Fruit fly (Drosophila melanogaster): ENCODE results near the gene CG43136.
A peak's percentile ranks its signal among the peaks of the same experiment; 100 is the strongest.

The CG43136 gene

DNA sequence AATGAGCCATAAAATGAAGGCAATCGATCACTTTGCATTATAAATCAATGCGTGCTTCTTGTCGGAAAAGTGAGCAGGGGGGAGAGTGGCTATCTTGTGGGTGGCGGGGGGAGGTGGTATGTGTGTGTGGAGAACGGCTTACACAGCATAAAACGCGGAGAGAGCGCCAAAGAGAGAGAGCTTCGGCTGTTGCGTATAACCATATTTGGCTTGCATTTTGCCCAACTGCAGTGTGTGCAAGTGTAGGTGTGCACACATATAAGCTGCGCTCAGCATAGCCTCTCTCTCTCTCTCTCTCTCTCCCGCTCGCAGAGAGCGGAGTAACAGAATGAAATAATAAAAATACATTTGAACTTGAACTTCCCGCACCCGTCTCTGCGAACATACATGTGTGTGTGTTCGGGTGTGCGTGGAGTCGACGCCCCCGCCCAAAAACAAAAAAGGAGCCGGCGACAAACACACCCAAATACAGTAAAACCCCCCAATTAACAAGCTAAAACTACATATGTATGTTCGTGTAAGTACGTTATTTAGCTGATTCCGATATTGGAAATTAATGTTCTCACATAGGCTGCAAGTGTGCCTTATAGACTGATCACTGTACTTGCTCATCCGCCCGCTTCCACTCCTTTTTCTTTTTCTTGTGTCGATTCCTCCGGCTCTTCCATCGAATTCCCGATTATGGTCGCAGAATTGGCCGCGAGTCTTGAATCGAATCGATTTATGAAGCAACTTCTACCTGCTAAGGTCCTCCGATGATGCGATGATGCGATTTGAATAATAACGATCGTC lies 33.4 kb downstream of the CG43136 start (continued):
- peak; percentile 77 to 82 for TF ChIP-seq ss (GFP tag; optimal IDR thresholded peaks at IDR 0.05)
- peak; percentile 69 for TF ChIP-seq eg (GFP tag; IDR thresholded peaks at IDR 0.05)
- TF ChIP-seq Ets21C (GFP tag; optimal IDR thresholded peaks at IDR 0.05) = peak; percentile 83
- TF ChIP-seq Smox (GFP tag; optimal IDR thresholded peaks at IDR 0.05) = peak; percentile 88
- TF ChIP-seq dsx (GFP tag; optimal IDR thresholded peaks at IDR 0.05; ENCODE audit: poor library complexity, severe bottlenecking) = peak; percentile 82
- peak; percentile 62 for TF ChIP-seq Lpt (GFP tag; optimal IDR thresholded peaks at IDR 0.05)
- TF ChIP-seq CG6276 (GFP tag; optimal IDR thresholded peaks at IDR 0.05) = no peak
- peak; percentile 86 for TF ChIP-seq CG6792 (GFP tag; optimal IDR thresholded peaks at IDR 0.05)
- TF ChIP-seq Eip78C (GFP tag) = peak; percentile 93
- TF ChIP-seq CG6808 (GFP tag; optimal IDR thresholded peaks at IDR 0.05) = peak; percentile 75

DNA sequence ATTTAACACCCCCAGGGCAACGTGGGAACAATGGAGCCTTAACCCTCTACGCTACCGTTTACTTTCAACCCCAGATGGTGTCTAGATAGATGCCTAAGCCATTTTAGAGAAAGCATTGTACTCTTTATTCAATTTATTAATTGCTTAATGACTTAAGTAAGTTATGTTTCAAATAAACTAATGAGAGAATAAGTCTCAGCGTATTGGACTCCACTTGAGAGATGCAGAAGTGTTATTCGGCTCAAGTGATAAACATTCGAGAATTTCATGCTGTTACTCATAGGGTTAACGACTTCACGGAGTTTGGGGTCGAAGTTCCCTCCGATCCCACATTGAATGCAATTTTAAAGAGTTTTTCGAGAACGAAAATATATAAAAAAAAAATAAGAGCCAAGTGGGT lies 34.7 kb downstream of the CG43136 start:
- TF ChIP-seq achi (GFP tag; optimal IDR thresholded peaks at IDR 0.05) (no peak), CG10669 (GFP tag; optimal IDR thresholded peaks at IDR 0.05) (peak; percentile 35), esn (GFP tag; optimal IDR thresholded peaks at IDR 0.05) (peak; percentile 57), Sox15 (GFP tag; optimal IDR thresholded peaks at IDR 0.05) (no peak), Gug (GFP tag; IDR thresholded peaks at IDR 0.05) (no peak), Smox (GFP tag; optimal IDR thresholded peaks at IDR 0.05) (peak; percentile 56), fd85E (GFP tag; optimal IDR thresholded peaks at IDR 0.05) (no peak), Ets21C (GFP tag; optimal IDR thresholded peaks at IDR 0.05) (no peak), cyc (GFP tag; optimal IDR thresholded peaks at IDR 0.05) (peak; percentile 25), CG6163 (GFP tag; IDR thresholded peaks at IDR 0.05) (no peak), CG8632 (GFP tag; optimal IDR thresholded peaks at IDR 0.05) (no peak), dsx (GFP tag; optimal IDR thresholded peaks at IDR 0.05; ENCODE audit: poor library complexity, severe bottlenecking) (no peak), net (GFP tag; optimal IDR thresholded peaks at IDR 0.05) (no peak), CG11294 (GFP tag; IDR thresholded peaks at IDR 0.05) (no peak), CG6808 (GFP tag; optimal IDR thresholded peaks at IDR 0.05) (peak; percentile 11), Sox14 (GFP tag; optimal IDR thresholded peaks at IDR 0.05) (peak; percentile 8), topi (GFP tag; optimal IDR thresholded peaks at IDR 0.05) (peak; percentile 51), lz (GFP tag; optimal IDR thresholded peaks at IDR 0.05) (peak; percentile 26), salr (GFP tag; optimal IDR thresholded peaks at IDR 0.05) (no peak), vri (GFP tag; optimal IDR thresholded peaks at IDR 0.05) (peak; percentile 29), Hr39 (GFP tag; optimal IDR thresholded peaks at IDR 0.05) (peak; percentile 26), CG10631 (GFP tag; optimal IDR thresholded peaks at IDR 0.05) (peak; percentile 9), Sox102F (GFP tag; optimal IDR thresholded peaks at IDR 0.05) (peak; percentile 46), fd59A (GFP tag; optimal IDR thresholded peaks at IDR 0.05) (no peak), Eip78C (GFP tag) (peak; percentile 47), Met (GFP tag; optimal IDR thresholded peaks at IDR 0.05) (peak; percentile 55), fkh (GFP tag; optimal IDR thresholded peaks at IDR 0.05) (no peak), pdm3 (GFP tag; optimal IDR thresholded peaks at IDR 0.05) (peak; percentile 9), CG31627 (GFP tag; optimal IDR thresholded peaks at IDR 0.05) (peak; percentile 42), svp (GFP tag) (peak; percentile 75)

DNA sequence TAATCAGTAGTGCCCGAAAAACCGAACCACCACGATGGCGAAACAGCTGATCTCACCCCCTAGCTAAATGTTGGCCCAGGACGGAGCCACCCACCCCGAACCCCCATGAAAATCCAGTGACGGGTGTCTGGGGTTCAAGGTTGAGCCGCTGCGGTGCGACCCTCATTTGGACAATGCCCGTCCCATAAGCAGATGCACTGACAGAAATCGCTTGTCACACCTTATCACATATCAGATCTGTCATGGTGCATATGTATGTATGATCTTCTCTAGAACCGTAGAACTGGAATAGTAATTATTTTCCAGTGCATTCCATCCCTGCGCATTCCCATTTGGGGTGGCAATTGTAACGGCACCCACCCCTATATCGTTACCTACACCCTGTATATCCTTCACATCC lies 35.4 kb downstream of the CG43136 start:
- TF ChIP-seq CG6792 (GFP tag; optimal IDR thresholded peaks at IDR 0.05) (peak; percentile 2), CG11294 (GFP tag; IDR thresholded peaks at IDR 0.05) (no peak), fkh (GFP tag; optimal IDR thresholded peaks at IDR 0.05) (no peak), Eip78C (GFP tag) (peak; percentile 56), CG7368 (GFP tag; optimal IDR thresholded peaks at IDR 0.05) (peak; percentile 1), fd85E (GFP tag; optimal IDR thresholded peaks at IDR 0.05) (no peak), esn (GFP tag; optimal IDR thresholded peaks at IDR 0.05) (peak; percentile 33), topi (GFP tag; optimal IDR thresholded peaks at IDR 0.05) (peak; percentile 39), cyc (GFP tag; optimal IDR thresholded peaks at IDR 0.05) (peak; percentile 22), CG6854 (GFP tag; optimal IDR thresholded peaks at IDR 0.05) (no peak), Met (GFP tag; optimal IDR thresholded peaks at IDR 0.05) (peak; percentile 47), CG34406 (GFP tag; optimal IDR thresholded peaks at IDR 0.05) (peak; percentile 8), Smox (GFP tag; optimal IDR thresholded peaks at IDR 0.05) (peak; percentile 18), CG6163 (GFP tag; IDR thresholded peaks at IDR 0.05) (no peak), svp (GFP tag) (peak; percentile 61), CG10631 (GFP tag; optimal IDR thresholded peaks at IDR 0.05) (peak; percentile 7), salr (GFP tag; optimal IDR thresholded peaks at IDR 0.05) (no peak), Eip75B (GFP tag; optimal IDR thresholded peaks at IDR 0.05) (no peak), lz (GFP tag; optimal IDR thresholded peaks at IDR 0.05) (peak; percentile 24), CG31627 (GFP tag; optimal IDR thresholded peaks at IDR 0.05) (peak; percentile 31)

All from whole organism, prepupa.